Worm (Caenorhabditis elegans) whole organism, L4 larva: ENCODE measurements around the gene osm-11.

ENCODE experiments used
- F49E8.2 ChIP-seq: sonication (generic microtip); optimal IDR thresholded peaks from 2 replicates; lab custom pipeline; 2016; ENCODE audit warnings: missing compliant biosample characterization, mild to moderate bottlenecking, missing genetic modification characterization, borderline replicate concordance
- T20F7.1 ChIP-seq: fragments of 200-800 bp; sonication (Bioruptor generic); optimal IDR thresholded peaks from 2 replicates; lab custom pipeline; 2018; ENCODE audit warnings: mild to moderate bottlenecking, missing genetic modification characterization, missing compliant biosample characterization
- Y48G9A.11 ChIP-seq: fragments of 200-800 bp; sonication (Bioruptor generic); IDR thresholded peaks from 2 replicates; pipeline ENCODE4 v1.3.6; 2022; ENCODE audit warnings: missing genetic modification reagents, missing genetic modification characterization, missing compliant biosample characterization
- ZK337.2 ChIP-seq: fragments of 200-800 bp; sonication (Bioruptor generic); IDR thresholded peaks from 2 replicates; pipeline ENCODE4 v1.3.6; 2022; ENCODE audit warnings: missing genetic modification reagents, missing genetic modification characterization, missing compliant biosample characterization
- aha-1 ChIP-seq: fragments of 150-350 bp; peaks from one replicate; lab custom pipeline; 2014; ENCODE audit warnings: missing biosample characterization, missing genetic modification characterization
- aly-2 ChIP-seq: sonication (generic microtip); optimal IDR thresholded peaks from 2 replicates; lab custom pipeline; 2018; ENCODE audit warnings: missing biosample characterization, missing genetic modification characterization
- ama-1 ChIP-seq: fragments of 150-350 bp; optimal IDR thresholded peaks from 2 replicates; lab custom pipeline; 2014; ENCODE audit warnings: inconsistent platforms, mixed read lengths
- arid-1 ChIP-seq: fragments of 200-800 bp; sonication (Bioruptor generic); conservative IDR thresholded peaks from 2 replicates; pipeline ENCODE4 v1.3.6; 2022; ENCODE audit warnings: missing genetic modification reagents, missing genetic modification characterization, missing compliant biosample characterization
- ceh-20 ChIP-seq: fragments of 200-800 bp; sonication (Bioruptor generic); IDR thresholded peaks from 2 replicates; pipeline ENCODE4 v1.3.6; 2022; ENCODE audit warnings: missing genetic modification reagents, missing genetic modification characterization, missing compliant biosample characterization
- ces-1 ChIP-seq: fragments of 150-350 bp; sonication (generic microtip); optimal IDR thresholded peaks from 4 replicates; lab custom pipeline; 2014; ENCODE audit warnings: missing biosample characterization, missing genetic modification reagents, missing genetic modification characterization
- ctbp-1 ChIP-seq: fragments of 200-800 bp; sonication (Bioruptor generic); IDR thresholded peaks from 2 replicates; pipeline ENCODE4 v1.3.6; 2022; ENCODE audit warnings: missing genetic modification reagents, missing genetic modification characterization, missing compliant biosample characterization
- daf-12 ChIP-seq: fragments of 150-350 bp; optimal IDR thresholded peaks from 2 replicates; lab custom pipeline; 2014; ENCODE audit warnings: missing biosample characterization, missing genetic modification reagents, missing genetic modification characterization
- daf-19 ChIP-seq: fragments of 200-800 bp; sonication (Bioruptor generic); conservative IDR thresholded peaks from 2 replicates; pipeline ENCODE4 v1.3.6; 2022; ENCODE audit warnings: missing genetic modification characterization, missing compliant biosample characterization
- dmd-6 ChIP-seq: fragments of 200-800 bp; sonication (Bioruptor generic); IDR thresholded peaks from 2 replicates; pipeline ENCODE4 v1.3.6; 2022; ENCODE audit warnings: missing genetic modification reagents, missing genetic modification characterization, missing compliant biosample characterization
- egl-27 ChIP-seq: sonication (generic microtip); optimal IDR thresholded peaks from 3 replicates; lab custom pipeline; 2017; ENCODE audit warnings: missing biosample characterization, missing genetic modification reagents, missing genetic modification characterization
- fkh-10 ChIP-seq: fragments of 150-350 bp; optimal IDR thresholded peaks from 2 replicates; lab custom pipeline; 2014; ENCODE audit warnings: missing biosample characterization, missing genetic modification reagents, missing genetic modification characterization
- hlh-11 ChIP-seq: fragments of 200-800 bp; sonication (Bioruptor generic); optimal IDR thresholded peaks from 2 replicates; lab custom pipeline; 2018; ENCODE audit warnings: mild to moderate bottlenecking, missing genetic modification characterization, missing compliant biosample characterization
- hlh-30 ChIP-seq: sonication (generic microtip); optimal IDR thresholded peaks from 2 replicates; lab custom pipeline; 2017; ENCODE audit warnings: antibody characterized with exemption, mild to moderate bottlenecking, missing genetic modification characterization, missing compliant biosample characterization; ENCODE audit not compliant: insufficient read depth
- lin-1 ChIP-seq: fragments of 200-800 bp; sonication (Bioruptor generic); IDR thresholded peaks from 2 replicates; pipeline ENCODE4 v1.3.6; 2022; ENCODE audit warnings: missing genetic modification reagents, missing genetic modification characterization, missing compliant biosample characterization
- lin-15B ChIP-seq: fragments of 150-350 bp; sonication (generic microtip); optimal IDR thresholded peaks from 3 replicates; lab custom pipeline; 2014; ENCODE audit warnings: missing biosample characterization, missing genetic modification characterization
- lin-38 ChIP-seq: fragments of 200-800 bp; sonication (Bioruptor generic); IDR thresholded peaks from 2 replicates; pipeline ENCODE4 v1.3.6; 2022; ENCODE audit warnings: missing genetic modification reagents, missing genetic modification characterization, missing compliant biosample characterization
- madf-9 ChIP-seq: fragments of 200-800 bp; sonication (Bioruptor generic); conservative IDR thresholded peaks from 2 replicates; pipeline ENCODE4 v1.3.6; 2022; ENCODE audit warnings: missing genetic modification reagents, missing genetic modification characterization, missing compliant biosample characterization
- mdl-1 ChIP-seq, 2 experiments: fragments of 150-350 bp in 1 of 2; sonication (generic microtip) in 1 of 2; optimal IDR thresholded peaks; 2 replicates each; lab custom pipeline; 2014 to 2017; ENCODE audit warnings: missing biosample characterization in 2 of 2, missing genetic modification characterization in 2 of 2
- mep-1 ChIP-seq: fragments of 150-350 bp; sonication (generic microtip); optimal IDR thresholded peaks from 3 replicates; lab custom pipeline; 2014; ENCODE audit warnings: missing biosample characterization, missing genetic modification characterization
- mes-2 ChIP-seq: sonication (generic microtip); optimal IDR thresholded peaks from 2 replicates; lab custom pipeline; 2016; ENCODE audit warnings: missing genotype, mild to moderate bottlenecking, missing genetic modification characterization, missing compliant biosample characterization; ENCODE audit not compliant: poor library complexity, severe bottlenecking
- mxl-2 ChIP-seq: fragments of 200-800 bp; sonication (Bioruptor generic); conservative IDR thresholded peaks from 2 replicates; pipeline ENCODE4 v1.3.6; 2022; ENCODE audit warnings: missing genetic modification reagents, missing genetic modification characterization, missing compliant biosample characterization
- nhr-25 ChIP-seq: sonication (generic microtip); optimal IDR thresholded peaks from 2 replicates; lab custom pipeline; 2017; ENCODE audit warnings: missing genetic modification characterization, mild to moderate bottlenecking, missing compliant biosample characterization, antibody characterized with exemption, moderate library complexity, borderline replicate concordance; ENCODE audit not compliant: insufficient read depth
- nhr-6 ChIP-seq: fragments of 150-350 bp; optimal IDR thresholded peaks from 2 replicates; lab custom pipeline; 2014; ENCODE audit warnings: missing biosample characterization, missing genetic modification characterization
- nhr-76 ChIP-seq: fragments of 150-350 bp; optimal IDR thresholded peaks from 2 replicates; lab custom pipeline; 2014; ENCODE audit warnings: missing biosample characterization, missing genetic modification characterization
- nhr-77 ChIP-seq: fragments of 150-350 bp; optimal IDR thresholded peaks from 2 replicates; lab custom pipeline; 2014; ENCODE audit warnings: missing biosample characterization, missing genetic modification characterization
- set-16 ChIP-seq: fragments of 200-800 bp; sonication (Bioruptor generic); IDR thresholded peaks from 2 replicates; pipeline ENCODE4 v1.3.6; 2022; ENCODE audit warnings: missing genetic modification reagents, missing genetic modification characterization, missing compliant biosample characterization
- snpc-1.2 ChIP-seq: fragments of 200-800 bp; sonication (Bioruptor generic); IDR thresholded peaks from 2 replicates; pipeline ENCODE4 v1.3.6; 2022; ENCODE audit warnings: missing genetic modification reagents, missing genetic modification characterization, missing compliant biosample characterization
- spr-1 ChIP-seq: sonication (generic microtip); optimal IDR thresholded peaks from 2 replicates; lab custom pipeline; 2016; ENCODE audit warnings: mild to moderate bottlenecking, missing genetic modification characterization, missing compliant biosample characterization
- tag-97 ChIP-seq: fragments of 200-800 bp; sonication (Bioruptor generic); IDR thresholded peaks from 2 replicates; pipeline ENCODE4 v1.3.6; 2022; ENCODE audit warnings: missing genetic modification characterization, missing compliant biosample characterization
- tra-1 ChIP-seq: fragments of 200-800 bp; sonication (Bioruptor generic); IDR thresholded peaks from 2 replicates; pipeline ENCODE4 v1.3.6; 2022; ENCODE audit warnings: missing genetic modification reagents, missing genetic modification characterization, missing compliant biosample characterization
- unc-130 ChIP-seq: sonication (generic microtip); optimal IDR thresholded peaks from 2 replicates; lab custom pipeline; 2016; ENCODE audit warnings: missing genetic modification reagents, missing genetic modification characterization, missing compliant biosample characterization
- unc-62 ChIP-seq, 3 experiments: fragments of 150-350 bp in 1 of 3; sonication (generic microtip); optimal IDR thresholded peaks in 2 of 3; peaks in 1 of 3; 1 replicate in 1 of 3; 2 replicates in 2 of 3; lab custom pipeline; 2014 to 2017; ENCODE audit warnings: missing biosample characterization in 3 of 3, missing genetic modification characterization in 3 of 3, missing genetic modification reagents in 3 of 3, missing genotype in 1 of 3
- vab-7 ChIP-seq: fragments of 200-800 bp; sonication (Bioruptor generic); IDR thresholded peaks from 2 replicates; pipeline ENCODE4 v1.3.6; 2022; ENCODE audit warnings: missing genetic modification reagents, missing genetic modification characterization, missing compliant biosample characterization

The osm-11 gene

DNA sequence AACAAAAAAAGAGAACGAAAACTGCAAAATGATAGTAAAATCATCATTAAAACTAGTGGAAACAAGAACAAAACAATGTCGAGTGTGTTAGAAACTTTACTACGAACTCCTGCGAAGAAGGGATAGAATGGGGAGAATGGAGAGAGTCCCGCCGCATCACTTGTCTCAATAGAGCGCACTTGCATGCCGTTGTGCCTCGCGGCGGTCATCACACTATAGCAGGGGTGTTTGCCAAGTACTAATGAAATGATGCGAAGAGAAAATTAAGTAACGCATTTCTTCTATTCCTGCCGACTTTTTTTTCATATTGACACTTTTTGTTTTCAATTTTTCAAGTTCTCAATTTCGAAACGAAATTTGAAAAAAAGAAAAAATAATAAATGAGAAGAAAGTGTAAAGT lies 29.2 kb downstream of the osm-11 start (continued):
- TF ChIP-seq F49E8.2 = no peak
- TF ChIP-seq fkh-10 (GFP tag; lab: Kevin White, UChicago) = no peak
- TF ChIP-seq nhr-76 = no peak
- no peak for TF ChIP-seq daf-19
- peak; percentile 87 for TF ChIP-seq aha-1 (tag; lab: Kevin White, UChicago)
- peak in 1 of 2 experiments; percentile 70 for TF ChIP-seq mdl-1 (tag; optimal IDR thresholded peaks at IDR 0.05; lab: Kevin White, UChicago)
- TF ChIP-seq madf-9 = peak; percentile 27; the same call in 1 of the 2 replicates
- TF ChIP-seq tag-97 (GFP tag; lab: Robert Waterston, UW) = no peak
- TF ChIP-seq hlh-30 (tag; lab: Kevin White, UChicago) = peak; percentile 89
- peak; percentile 46; the same call in 1 of the 2 replicates for TF ChIP-seq ceh-20 (GFP tag; lab: Robert Waterston, UW)
- peak; percentile 40 for TF ChIP-seq nhr-25 (tag; lab: Kevin White, UChicago)
- peak; percentile 54; the same call in 1 of the 2 replicates for TF ChIP-seq lin-1 (GFP tag; lab: Robert Waterston, UW)
- peak; percentile 49 for TF ChIP-seq nhr-6 (tag; lab: Kevin White, UChicago)
- no peak for TF ChIP-seq aly-2
- peak; percentile 96 for TF ChIP-seq lin-38 (GFP tag; lab: Robert Waterston, UW)
- peak; percentile 68 for TF ChIP-seq hlh-11
- TF ChIP-seq vab-7 (GFP tag; lab: Robert Waterston, UW) = no peak
- peak; percentile 69; the same call in 1 of the 2 replicates for TF ChIP-seq tra-1
- peak; percentile 70 for TF ChIP-seq dmd-6
- TF ChIP-seq mep-1 (tag; lab: Kevin White, UChicago) = peak; percentile 88
- TF ChIP-seq mes-2 (tag; lab: Kevin White, UChicago) = peak; percentile 81
- no peak for TF ChIP-seq egl-27 (tag; lab: Kevin White, UChicago)
- TF ChIP-seq ctbp-1 (GFP tag; lab: Robert Waterston, UW) = no peak

ce11 chrX:17391515-17391914 lies 29.9 kb downstream of the osm-11 start, which contains the start of gene F10D7.5:
TSS of gene F10D7.5 (minus strand) at chrX:17391615.
- TF ChIP-seq aly-2 (no peak), lin-15B (no peak), ama-1 (no peak), ZK337.2 (GFP tag; lab: Robert Waterston, UW) (no peak), dmd-6 (no peak), nhr-77 (tag; lab: Kevin White, UChicago) (no peak), daf-12 (tag; lab: Kevin White, UChicago) (no peak), nhr-25 (tag; lab: Kevin White, UChicago) (no peak), snpc-1.2 (GFP tag; lab: Robert Waterston, UW) (no peak), ces-1 (GFP tag; lab: Kevin White, UChicago) (no peak), Y48G9A.11 (GFP tag; lab: Robert Waterston, UW) (no peak), daf-19 (no peak), T20F7.1 (no peak), arid-1 (GFP tag; lab: Robert Waterston, UW) (no peak), lin-38 (GFP tag; lab: Robert Waterston, UW) (no peak), mxl-2 (GFP tag; lab: Robert Waterston, UW) (no peak), spr-1 (tag; lab: Kevin White, UChicago) (no peak), unc-130 (GFP tag; lab: Kevin White, UChicago) (no peak)

DNA sequence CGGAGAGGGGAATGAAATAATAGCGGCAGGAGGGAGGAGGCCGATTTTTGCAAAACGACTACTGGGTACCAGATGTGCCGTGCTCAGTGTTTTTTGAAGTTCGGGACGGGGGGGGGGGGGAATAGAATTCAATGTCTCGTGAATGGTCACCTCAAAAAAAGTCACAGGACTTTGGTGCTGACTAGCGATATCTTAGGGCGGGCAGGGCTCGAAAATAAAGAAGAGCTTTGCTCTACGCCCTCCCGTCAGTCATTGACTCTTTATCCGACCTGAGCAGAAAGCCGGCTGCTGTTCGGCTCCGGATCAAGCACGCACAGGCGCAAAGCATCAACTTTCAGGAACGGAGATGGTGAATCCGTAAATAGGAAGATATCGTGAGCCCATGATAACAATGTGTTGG lies 30.9 kb downstream of the osm-11 start:
- TF ChIP-seq set-16 (peak; percentile 43), unc-62 (GFP tag; optimal IDR thresholded peaks at IDR 0.05 in 1 of 2; lab: Kevin White, UChicago) (peak in 1 of 2 experiments; percentile 96), unc-62 (tag; optimal IDR thresholded peaks at IDR 0.05; lab: Kevin White, UChicago) (no peak), fkh-10 (GFP tag; lab: Kevin White, UChicago) (no peak)
- TF ChIP-seq, all 104 proteins: peak for 2
